Fruit fly (Drosophila melanogaster): ENCODE measurements around the gene Cyp305a1.

Gene Cyp305a1

DNA sequence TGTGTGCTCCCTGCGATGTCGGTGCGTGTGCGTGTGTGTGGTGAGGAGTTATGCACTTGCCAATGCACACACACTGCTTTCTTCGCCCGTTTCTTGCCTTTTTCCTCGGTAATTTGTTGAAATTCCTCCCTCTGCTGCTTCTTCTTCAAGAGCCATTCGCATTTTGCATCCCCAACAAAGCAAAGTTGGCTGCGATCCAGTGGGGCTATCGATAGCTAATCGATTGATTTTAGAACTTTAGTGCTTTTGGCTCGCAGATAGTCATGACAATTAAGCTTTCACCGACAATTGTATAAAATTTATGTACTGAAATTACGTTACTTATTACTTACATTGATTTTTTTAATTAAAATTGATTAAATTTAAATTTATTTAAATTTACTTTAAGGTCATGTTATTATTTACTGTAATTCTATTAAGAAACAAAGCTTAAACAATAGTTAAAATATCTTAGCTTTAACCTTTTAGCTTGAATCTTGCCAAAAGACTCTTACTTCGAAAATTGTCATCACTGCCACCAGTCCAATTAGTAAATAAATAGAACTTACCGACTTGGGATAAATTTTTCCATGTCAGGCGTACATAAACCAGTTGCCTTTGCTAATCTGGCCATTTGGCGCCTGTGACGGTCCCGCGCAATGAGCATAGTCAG lies 21.1 kb upstream of the Cyp305a1 start, which contains the start of the genes trc and CG32221 (continued):
- TF ChIP-seq esg (GFP tag; conservative IDR thresholded peaks at IDR 0.05), result no peak
- TF ChIP-seq gcm2 (GFP tag; optimal IDR thresholded peaks at IDR 0.05), result no peak
- TF ChIP-seq tll (GFP tag; optimal IDR thresholded peaks at IDR 0.05), result no peak
- TF ChIP-seq tap (tag; optimal IDR thresholded peaks at IDR 0.05), result no peak
- TF ChIP-seq Doc3 (GFP tag; IDR thresholded peaks at IDR 0.05; ENCODE audit: partially characterized antibody), result 0 out of 3 replicates have a peak, but pooled peaks have one; percentile 20
- peak; percentile 44 for TF ChIP-seq CG4424 (GFP tag; optimal IDR thresholded peaks at IDR 0.05)
- TF ChIP-seq CG43689 (GFP tag; IDR thresholded peaks at IDR 0.05), result no peak
- TF ChIP-seq CG8924 (tag; optimal IDR thresholded peaks at IDR 0.05), result peak; percentile 33
- peak; percentile 53 for TF ChIP-seq CG34376 (GFP tag; optimal IDR thresholded peaks at IDR 0.05)
- TF ChIP-seq wor (GFP tag; IDR thresholded peaks at IDR 0.05), result no peak
- TF ChIP-seq Opbp (GFP tag; IDR thresholded peaks at IDR 0.05; ENCODE audit: partially characterized antibody), result peak; percentile 100
- peak; percentile 40; the same call in 1 of the 2 replicates for TF ChIP-seq hbn (GFP tag; IDR thresholded peaks at IDR 0.05; ENCODE audit: partially characterized antibody)
- TF ChIP-seq zfh1 (GFP tag; IDR thresholded peaks at IDR 0.05), result peak; percentile 52; the same call in 2 of the 3 replicates
- TF ChIP-seq D19B (GFP tag; optimal IDR thresholded peaks at IDR 0.05), result no peak
- TF ChIP-seq CG12219 (GFP tag; optimal IDR thresholded peaks at IDR 0.05), result peak; percentile 18
- peak; percentile 54 for TF ChIP-seq nom (GFP tag; optimal IDR thresholded peaks at IDR 0.05)
- TF ChIP-seq CG13424 (tag; optimal IDR thresholded peaks at IDR 0.05), result peak; percentile 54
- TF ChIP-seq yki (optimal IDR thresholded peaks at IDR 0.05), result no peak
- no peak for TF ChIP-seq jing (GFP tag; optimal IDR thresholded peaks at IDR 0.05)
- TF ChIP-seq CG8388 (GFP tag; optimal IDR thresholded peaks at IDR 0.05), result no peak
- no peak for TF ChIP-seq pita (GFP tag; optimal IDR thresholded peaks at IDR 0.05)
- peak; percentile 19 to 43 for TF ChIP-seq dpn (GFP tag; optimal IDR thresholded peaks at IDR 0.05)
- peak; percentile 11 for TF ChIP-seq kah (GFP tag; optimal IDR thresholded peaks at IDR 0.05)
- no peak for TF ChIP-seq Meics (GFP tag; optimal IDR thresholded peaks at IDR 0.05)
- no peak for TF ChIP-seq da (GFP tag; optimal IDR thresholded peaks at IDR 0.05)
- peak; percentile 45 for TF ChIP-seq CG30403 (GFP tag; optimal IDR thresholded peaks at IDR 0.05)
- TF ChIP-seq unpg (GFP tag; optimal IDR thresholded peaks at IDR 0.05), result no peak
- peak; percentile 31 for TF ChIP-seq CG5245 (GFP tag; optimal IDR thresholded peaks at IDR 0.05)
- peak; percentile 99 for TF ChIP-seq CG13123 (GFP tag; optimal IDR thresholded peaks at IDR 0.05)
- no peak for TF ChIP-seq jumu (GFP tag; optimal IDR thresholded peaks at IDR 0.05)
- TF ChIP-seq Stat92E (GFP tag; optimal IDR thresholded peaks at IDR 0.05), result no peak
- peak; percentile 94 for TF ChIP-seq YL-1 (GFP tag; optimal IDR thresholded peaks at IDR 0.05)
- TF ChIP-seq knrl (GFP tag; IDR thresholded peaks at IDR 0.05; ENCODE audit: partially characterized antibody), result peak; percentile 73
- TF ChIP-seq Hr39 (optimal IDR thresholded peaks at IDR 0.05), result no peak
- TF ChIP-seq HmgD (GFP tag; optimal IDR thresholded peaks at IDR 0.05), result no peak
- peak; percentile 25; the same call in 1 of the 3 replicates for TF ChIP-seq dysf (GFP tag; IDR thresholded peaks at IDR 0.05)
- TF ChIP-seq Fer3 (tag; optimal IDR thresholded peaks at IDR 0.05), result no peak
- TF ChIP-seq HLH54F (GFP tag; optimal IDR thresholded peaks at IDR 0.05), result no peak
- peak; percentile 81 for TF ChIP-seq amos (GFP tag; IDR thresholded peaks at IDR 0.05; ENCODE audit: partially characterized antibody)
- no peak for TF ChIP-seq peb (GFP tag; IDR thresholded peaks at IDR 0.05)
- peak; percentile 53; the same call in 2 of the 4 replicates for TF ChIP-seq Gug (GFP tag; IDR thresholded peaks at IDR 0.05)
- TF ChIP-seq Max (GFP tag; optimal IDR thresholded peaks at IDR 0.05), result peak; percentile 1
- no peak for TF ChIP-seq fru (optimal IDR thresholded peaks at IDR 0.05)
- TF ChIP-seq CG9727 (GFP tag; optimal IDR thresholded peaks at IDR 0.05), result peak; percentile 38
- TF ChIP-seq CG12744 (GFP tag; optimal IDR thresholded peaks at IDR 0.05), result no peak
- TF ChIP-seq chn (GFP tag; optimal IDR thresholded peaks at IDR 0.05), result no peak
- no peak for TF ChIP-seq Bdp1 (GFP tag; optimal IDR thresholded peaks at IDR 0.05)
- peak; percentile 81 for TF ChIP-seq bbx (GFP tag; IDR thresholded peaks at IDR 0.05; ENCODE audit: partially characterized antibody)
- peak; percentile 66; the same call in 1 of the 2 replicates for TF ChIP-seq inv (GFP tag; IDR thresholded peaks at IDR 0.05; ENCODE audit: partially characterized antibody)
- no peak for TF ChIP-seq GATAe (GFP tag; conservative IDR thresholded peaks at IDR 0.05)
